Fruit fly (Drosophila melanogaster): ENCODE data around the gene IleRS.

DNA sequence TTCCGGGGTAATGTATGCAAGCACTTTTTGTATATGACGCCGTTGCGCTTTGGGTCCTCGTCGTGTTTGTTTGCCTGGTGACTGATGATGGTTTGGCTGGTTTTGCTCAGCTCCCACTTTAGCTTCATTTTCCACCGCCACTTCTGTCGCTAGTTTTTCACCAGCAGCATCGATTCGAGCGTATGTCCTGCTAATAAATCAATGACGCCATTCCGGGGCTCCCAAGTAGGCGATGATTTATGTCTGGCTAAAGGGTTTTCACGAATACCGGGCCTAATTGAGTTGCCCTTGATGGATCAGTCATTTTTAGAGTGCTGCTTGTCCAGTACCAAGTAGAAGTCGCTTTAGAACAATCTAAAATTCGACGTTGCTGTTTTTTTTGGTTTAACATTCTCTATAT, 41.0 kb downstream of the IleRS start, which contains the start of gene CG32450:
- TF ChIP-seq Pif1B (GFP tag; optimal IDR thresholded peaks at IDR 0.05) (no peak), CG8159 (tag; optimal IDR thresholded peaks at IDR 0.05) (no peak), gl (tag; optimal IDR thresholded peaks at IDR 0.05) (no peak), CG4496 (GFP tag; IDR thresholded peaks at IDR 0.05) (no peak), rn (GFP tag; IDR thresholded peaks at IDR 0.05) (no peak), CG15710 (tag; optimal IDR thresholded peaks at IDR 0.05) (no peak), CG17806 (tag; optimal IDR thresholded peaks at IDR 0.05) (no peak), CG8301 (tag; optimal IDR thresholded peaks at IDR 0.05) (no peak), CG12605 (GFP tag; IDR thresholded peaks at IDR 0.05) (no peak), Ets98B (GFP tag; IDR thresholded peaks at IDR 0.05) (no peak), fd96Ca (GFP tag; IDR thresholded peaks at IDR 0.05) (no peak), CG34367 (tag; optimal IDR thresholded peaks at IDR 0.05) (no peak), CG14655 (GFP tag; optimal IDR thresholded peaks at IDR 0.05) (no peak)

All from whole organism, pupa.